Worm (Caenorhabditis elegans) whole organism, young adult: ENCODE results near the gene Y48D7A.1.

Experiments
- B0019.2 ChIP-seq: fragments of 200-800 bp; sonication (Bioruptor generic); conservative IDR thresholded peaks from 2 replicates; pipeline ENCODE4 v1.3.6; 2022; ENCODE audit warnings: missing genetic modification reagents, missing genetic modification characterization, missing compliant biosample characterization
- B0261.1 ChIP-seq: sonication (generic microtip); optimal IDR thresholded peaks from 2 replicates; lab custom pipeline; 2016; ENCODE audit warnings: mild to moderate bottlenecking, missing genetic modification characterization, moderate library complexity, missing compliant biosample characterization
- F52B5.7 ChIP-seq: sonication (generic microtip); optimal IDR thresholded peaks from 2 replicates; lab custom pipeline; 2016; ENCODE audit warnings: mild to moderate bottlenecking, missing genetic modification characterization, missing compliant biosample characterization
- T07F8.4 ChIP-seq: sonication (generic microtip); optimal IDR thresholded peaks from 2 replicates; lab custom pipeline; 2016; ENCODE audit warnings: mild to moderate bottlenecking, missing genetic modification characterization, moderate library complexity, missing compliant biosample characterization
- T26A5.8 ChIP-seq: sonication (generic microtip); optimal IDR thresholded peaks from 2 replicates; lab custom pipeline; 2016; ENCODE audit warnings: missing genetic modification characterization, missing compliant biosample characterization
- Y53G8AR.9 ChIP-seq: fragments of 200-800 bp; sonication (Bioruptor generic); conservative IDR thresholded peaks from 2 replicates; pipeline ENCODE4 v1.3.6; 2022; ENCODE audit warnings: missing genetic modification reagents, missing genetic modification characterization, missing compliant biosample characterization
- akir-1 ChIP-seq: fragments of 200-800 bp; sonication (Bioruptor generic); optimal IDR thresholded peaks from 2 replicates; lab custom pipeline; 2018; ENCODE audit warnings: mild to moderate bottlenecking, missing genetic modification characterization, moderate library complexity, missing compliant biosample characterization
- aptf-3 ChIP-seq: fragments of 200-800 bp; sonication (Bioruptor generic); IDR thresholded peaks from 2 replicates; pipeline ENCODE4 v1.3.6; 2022; ENCODE audit warnings: missing genetic modification characterization, missing compliant biosample characterization
- athp-1 ChIP-seq: sonication (generic microtip); optimal IDR thresholded peaks from 2 replicates; lab custom pipeline; 2017; ENCODE audit warnings: mild to moderate bottlenecking, missing genetic modification characterization, missing compliant biosample characterization
- attf-5 ChIP-seq: fragments of 200-800 bp; sonication (Bioruptor generic); optimal IDR thresholded peaks from 2 replicates; lab custom pipeline; 2018; ENCODE audit warnings: mild to moderate bottlenecking, missing genetic modification characterization, missing compliant biosample characterization
- bed-2 ChIP-seq: fragments of 200-800 bp; sonication (Bioruptor generic); IDR thresholded peaks from 2 replicates; pipeline ENCODE4 v1.3.6; 2022; ENCODE audit warnings: missing genetic modification reagents, missing genetic modification characterization, missing compliant biosample characterization
- ceh-100 ChIP-seq: fragments of 200-800 bp; sonication (Bioruptor generic); IDR thresholded peaks from 2 replicates; pipeline ENCODE4 v1.3.6; 2022; ENCODE audit warnings: missing genetic modification reagents, missing genetic modification characterization, missing compliant biosample characterization
- ceh-27 ChIP-seq: fragments of 200-800 bp; sonication (Bioruptor generic); optimal IDR thresholded peaks from 2 replicates; lab custom pipeline; 2018; ENCODE audit warnings: mild to moderate bottlenecking, missing genetic modification characterization, moderate library complexity, missing compliant biosample characterization
- die-1 ChIP-seq: sonication (generic microtip); optimal IDR thresholded peaks from 2 replicates; lab custom pipeline; 2016; ENCODE audit warnings: missing genotype, mild to moderate bottlenecking, missing genetic modification characterization, missing compliant biosample characterization
- dox-1 ChIP-seq: fragments of 200-800 bp; sonication (Bioruptor generic); IDR thresholded peaks from 2 replicates; pipeline ENCODE4 v1.3.6; 2022; ENCODE audit warnings: missing genetic modification reagents, missing genetic modification characterization, missing compliant biosample characterization
- egl-44 ChIP-seq: fragments of 200-800 bp; sonication (Bioruptor generic); IDR thresholded peaks from 2 replicates; pipeline ENCODE4 v1.3.6; 2022; ENCODE audit warnings: missing genetic modification reagents, missing genetic modification characterization, missing compliant biosample characterization
- ets-4 ChIP-seq: fragments of 200-800 bp; sonication (Bioruptor generic); optimal IDR thresholded peaks from 2 replicates; lab custom pipeline; 2018; ENCODE audit warnings: mild to moderate bottlenecking, missing genetic modification characterization, missing compliant biosample characterization
- hlh-12 ChIP-seq: sonication (generic microtip); optimal IDR thresholded peaks from 2 replicates; lab custom pipeline; 2016; ENCODE audit warnings: missing genetic modification characterization, missing compliant biosample characterization
- hmg-20 ChIP-seq: fragments of 200-800 bp; sonication (Bioruptor generic); IDR thresholded peaks from 2 replicates; pipeline ENCODE4 v1.3.6; 2022; ENCODE audit warnings: missing genetic modification reagents, missing genetic modification characterization, missing compliant biosample characterization
- hsf-1 ChIP-seq: fragments of 200-800 bp; sonication (Bioruptor generic); IDR thresholded peaks from 2 replicates; pipeline ENCODE4 v1.3.6; 2022; ENCODE audit warnings: missing genetic modification reagents, missing genetic modification characterization, missing compliant biosample characterization
- let-526 ChIP-seq: fragments of 200-800 bp; sonication (Bioruptor generic); IDR thresholded peaks from 2 replicates; pipeline ENCODE4 v1.3.6; 2022; ENCODE audit warnings: missing genetic modification reagents, missing genetic modification characterization, missing compliant biosample characterization
- let-607 ChIP-seq, 2 experiments: fragments of 200-800 bp in 1 of 2; sonication (Bioruptor generic) in 1 of 2; sonication (generic microtip) in 1 of 2; optimal IDR thresholded peaks; 2 replicates each; lab custom pipeline; 2016 to 2018; ENCODE audit warnings: mild to moderate bottlenecking in 2 of 2, missing compliant biosample characterization in 2 of 2, missing genetic modification characterization in 2 of 2, moderate library complexity in 2 of 2, missing genotype in 1 of 2
- lin-26 ChIP-seq: fragments of 200-800 bp; sonication (Bioruptor generic); IDR thresholded peaks from 2 replicates; pipeline ENCODE4 v1.3.6; 2022; ENCODE audit warnings: missing genetic modification reagents, missing genetic modification characterization, missing compliant biosample characterization
- lin-40 ChIP-seq: sonication (generic microtip); optimal IDR thresholded peaks from 2 replicates; lab custom pipeline; 2016; ENCODE audit warnings: missing genetic modification characterization, mild to moderate bottlenecking, missing compliant biosample characterization, missing genotype, missing genetic modification reagents
- lin-54 ChIP-seq: fragments of 200-800 bp; sonication (Bioruptor generic); optimal IDR thresholded peaks from 2 replicates; lab custom pipeline; 2018; ENCODE audit warnings: mild to moderate bottlenecking, missing genetic modification characterization, missing compliant biosample characterization
- madf-10 ChIP-seq: sonication (generic microtip); optimal IDR thresholded peaks from 2 replicates; lab custom pipeline; 2016; ENCODE audit warnings: mild to moderate bottlenecking, missing genetic modification characterization, missing compliant biosample characterization
- mel-28 ChIP-seq: sonication (generic microtip); optimal IDR thresholded peaks from 2 replicates; lab custom pipeline; 2016; ENCODE audit warnings: borderline replicate concordance, mild to moderate bottlenecking, missing genetic modification characterization, missing compliant biosample characterization
- mxl-1 ChIP-seq: sonication (generic microtip); optimal IDR thresholded peaks from 2 replicates; lab custom pipeline; 2016; ENCODE audit warnings: missing genetic modification characterization, missing compliant biosample characterization
- nfya-1 ChIP-seq: sonication (generic microtip); optimal IDR thresholded peaks from 2 replicates; lab custom pipeline; 2017; ENCODE audit warnings: antibody characterized with exemption, missing compliant biosample characterization, missing genetic modification characterization, borderline replicate concordance; ENCODE audit not compliant: insufficient read depth
- nhr-120 ChIP-seq: fragments of 200-800 bp; sonication (Bioruptor generic); IDR thresholded peaks from 2 replicates; pipeline ENCODE4 v1.3.6; 2022; ENCODE audit warnings: missing genetic modification characterization, missing compliant biosample characterization
- nhr-80 ChIP-seq: sonication (generic microtip); optimal IDR thresholded peaks from 2 replicates; lab custom pipeline; 2016; ENCODE audit warnings: missing genetic modification characterization, missing compliant biosample characterization
- nhr-90 ChIP-seq: sonication (generic microtip); optimal IDR thresholded peaks from 2 replicates; lab custom pipeline; 2016; ENCODE audit warnings: missing genotype, mild to moderate bottlenecking, missing genetic modification characterization, missing compliant biosample characterization
- pbrm-1 ChIP-seq: fragments of 200-800 bp; sonication (Bioruptor generic); IDR thresholded peaks from 2 replicates; pipeline ENCODE4 v1.3.6; 2022; ENCODE audit warnings: missing genetic modification reagents, missing genetic modification characterization, missing compliant biosample characterization
- rcor-1 ChIP-seq: fragments of 200-800 bp; sonication (Bioruptor generic); IDR thresholded peaks from 2 replicates; pipeline ENCODE4 v1.3.6; 2022; ENCODE audit warnings: missing genetic modification reagents, missing genetic modification characterization, missing compliant biosample characterization
- rpc-1 ChIP-seq, 2 experiments: fragments of 150-350 bp in 1 of 2; sonication (generic microtip) in 1 of 2; optimal IDR thresholded peaks; 2 replicates each; lab custom pipeline; 2014 to 2018; ENCODE audit warnings: missing biosample characterization in 1 of 2, missing genetic modification characterization in 1 of 2, missing genetic modification reagents in 1 of 2, missing genotype in 1 of 2
- sea-2 ChIP-seq: fragments of 200-800 bp; sonication (Bioruptor generic); IDR thresholded peaks from 2 replicates; pipeline ENCODE4 v1.3.6; 2022; ENCODE audit warnings: missing genetic modification characterization, missing compliant biosample characterization
- snpc-1.1 ChIP-seq: sonication (generic microtip); optimal IDR thresholded peaks from 2 replicates; lab custom pipeline; 2017; ENCODE audit warnings: missing genetic modification characterization, mild to moderate bottlenecking, missing compliant biosample characterization, antibody characterized with exemption, moderate library complexity, missing genotype, missing genetic modification reagents; ENCODE audit not compliant: insufficient read depth
- snpc-1.3 ChIP-seq: sonication (generic microtip); optimal IDR thresholded peaks from 2 replicates; lab custom pipeline; 2017; ENCODE audit warnings: missing genetic modification characterization, mild to moderate bottlenecking, missing compliant biosample characterization, antibody characterized with exemption, moderate library complexity, missing genotype, missing genetic modification reagents; ENCODE audit not compliant: insufficient read depth
- snpc-3.4 ChIP-seq: sonication (generic microtip); optimal IDR thresholded peaks from 2 replicates; lab custom pipeline; 2017; ENCODE audit warnings: missing genetic modification characterization, mild to moderate bottlenecking, missing compliant biosample characterization, antibody characterized with exemption, moderate library complexity, missing genotype, missing genetic modification reagents
- somi-1 ChIP-seq: fragments of 200-800 bp; sonication (Bioruptor generic); optimal IDR thresholded peaks from 2 replicates; lab custom pipeline; 2018; ENCODE audit warnings: mild to moderate bottlenecking, missing genetic modification characterization, missing compliant biosample characterization
- tbp1 ChIP-seq: fragments of 200-800 bp; sonication (Bioruptor generic); optimal IDR thresholded peaks from 2 replicates; lab custom pipeline; 2018; ENCODE audit warnings: mild to moderate bottlenecking, missing genetic modification characterization, missing compliant biosample characterization
- tbx-9 ChIP-seq: sonication (generic microtip); optimal IDR thresholded peaks from 2 replicates; lab custom pipeline; 2016; ENCODE audit warnings: borderline replicate concordance, missing genetic modification characterization, inconsistent platforms, missing compliant biosample characterization
- unc-130 ChIP-seq: sonication (generic microtip); optimal IDR thresholded peaks from 2 replicates; lab custom pipeline; 2016; ENCODE audit warnings: missing genetic modification reagents, missing genetic modification characterization, missing compliant biosample characterization
- unc-62 ChIP-seq: fragments of 150-350 bp; optimal IDR thresholded peaks from 2 replicates; lab custom pipeline; 2014; ENCODE audit warnings: missing biosample characterization, missing genetic modification reagents, missing genetic modification characterization
- xnd-1 ChIP-seq: sonication (generic microtip); optimal IDR thresholded peaks from 2 replicates; lab custom pipeline; 2016; ENCODE audit warnings: missing genotype, missing genetic modification reagents, missing genetic modification characterization, missing compliant biosample characterization
- zfh-2 ChIP-seq: fragments of 200-800 bp; sonication (Bioruptor generic); conservative IDR thresholded peaks from 2 replicates; pipeline ENCODE4 v1.3.6; 2022; ENCODE audit warnings: missing genetic modification reagents, missing genetic modification characterization, missing compliant biosample characterization
- zim-3 ChIP-seq: sonication (generic microtip); optimal IDR thresholded peaks from 2 replicates; lab custom pipeline; 2017; ENCODE audit warnings: mild to moderate bottlenecking, missing genetic modification characterization, moderate library complexity, missing compliant biosample characterization
- ztf-22 ChIP-seq: fragments of 200-800 bp; sonication (Bioruptor generic); optimal IDR thresholded peaks from 2 replicates; lab custom pipeline; 2018; ENCODE audit warnings: mild to moderate bottlenecking, missing genetic modification characterization, moderate library complexity, missing compliant biosample characterization

Y48D7A.1 gene

DNA sequence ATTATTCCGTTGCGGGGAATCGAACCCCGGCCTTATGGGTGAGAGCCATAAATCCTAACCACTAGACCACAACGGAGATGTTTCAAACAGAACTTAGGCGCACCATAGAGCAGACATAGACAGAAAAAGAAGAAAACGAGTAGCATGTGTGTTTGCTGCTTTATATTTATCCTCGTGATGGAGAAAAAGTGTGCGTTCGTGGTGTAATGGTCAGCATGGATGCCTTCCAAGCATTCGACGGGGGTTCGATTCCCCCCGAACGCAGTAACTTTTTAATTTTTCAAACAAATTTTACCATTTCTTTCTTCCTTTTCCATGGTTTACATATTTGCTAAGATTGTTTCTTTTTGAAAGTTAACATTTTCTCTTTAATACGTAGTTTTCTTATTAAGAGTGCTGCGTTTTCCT is 26.7 kb downstream of the Y48D7A.1 start (continued):
- peak; percentile 98 for TF ChIP-seq die-1
- peak; percentile 100 for TF ChIP-seq B0261.1 (tag; lab: Kevin White, UChicago)
- peak; percentile 98 for TF ChIP-seq lin-26 (GFP tag; lab: Robert Waterston, UW)
- no peak for TF ChIP-seq nfya-1 (tag; lab: Kevin White, UChicago)
- TF ChIP-seq mxl-1 (tag; lab: Kevin White, UChicago): peak; percentile 97
- peak; percentile 91 for TF ChIP-seq sea-2 (GFP tag; lab: Robert Waterston, UW)
- TF ChIP-seq egl-44 (GFP tag; lab: Robert Waterston, UW): peak; percentile 97
- peak; percentile 96 for TF ChIP-seq pbrm-1 (GFP tag; lab: Robert Waterston, UW)
- peak; percentile 86 for TF ChIP-seq mel-28 (tag; lab: Kevin White, UChicago)
- peak; percentile 85 for TF ChIP-seq attf-5
- peak; percentile 71 for TF ChIP-seq B0019.2 (GFP tag; lab: Robert Waterston, UW)
- TF ChIP-seq unc-62 (GFP tag; lab: Kevin White, UChicago): no peak
- TF ChIP-seq tbp1: peak; percentile 100
- peak; percentile 97 for TF ChIP-seq lin-40
- peak; percentile 95 for TF ChIP-seq Y53G8AR.9 (GFP tag; lab: Robert Waterston, UW)
- TF ChIP-seq lin-54 (GFP tag; lab: Kevin White, UChicago): peak; percentile 84
- peak; percentile 84 for TF ChIP-seq snpc-1.1 (tag; lab: Kevin White, UChicago)
- TF ChIP-seq tbx-9 (tag; lab: Kevin White, UChicago): peak; percentile 87
- TF ChIP-seq zim-3 (tag; lab: Kevin White, UChicago): peak; percentile 96
- TF ChIP-seq madf-10 (tag; lab: Kevin White, UChicago): peak; percentile 92
- TF ChIP-seq ets-4 (GFP tag; lab: Kevin White, UChicago): peak; percentile 55
- TF ChIP-seq akir-1 (GFP tag; lab: Kevin White, UChicago): peak; percentile 88
- TF ChIP-seq hlh-12 (tag; lab: Kevin White, UChicago): peak; percentile 88
- peak; percentile 94 for TF ChIP-seq nhr-90 (tag; lab: Kevin White, UChicago)
- peak; percentile 56 for TF ChIP-seq unc-130 (GFP tag; lab: Kevin White, UChicago)
- peak; percentile 86 for TF ChIP-seq snpc-3.4
- TF ChIP-seq nhr-120 (GFP tag; lab: Robert Waterston, UW): peak; percentile 90; the same call in 1 of the 2 replicates
- TF ChIP-seq snpc-1.3 (tag; lab: Kevin White, UChicago): peak; percentile 95
- TF ChIP-seq T26A5.8 (tag; lab: Kevin White, UChicago): peak; percentile 97
- TF ChIP-seq xnd-1: no peak
- peak; percentile 74 to 88 for TF ChIP-seq let-607 (tag; optimal IDR thresholded peaks at IDR 0.05; lab: Kevin White, UChicago)
- TF ChIP-seq bed-2 (GFP tag; lab: Robert Waterston, UW): peak; percentile 69; the same call in 1 of the 2 replicates
- peak; percentile 68 for TF ChIP-seq hsf-1 (GFP tag; lab: Robert Waterston, UW)
- TF ChIP-seq T07F8.4 (tag; lab: Kevin White, UChicago): peak; percentile 93
- TF ChIP-seq somi-1 (GFP tag; lab: Kevin White, UChicago): peak; percentile 93
- peak; percentile 87 for TF ChIP-seq ztf-22 (GFP tag; lab: Kevin White, UChicago)
- TF ChIP-seq athp-1 (tag; lab: Kevin White, UChicago): peak; percentile 94
- peak; percentile 54 for TF ChIP-seq nhr-80 (tag; lab: Kevin White, UChicago)
- TF ChIP-seq zfh-2: no peak
- peak; percentile 95 for TF ChIP-seq let-526 (GFP tag; lab: Robert Waterston, UW)
- peak; percentile 93 for TF ChIP-seq hmg-20
- TF ChIP-seq aptf-3 (GFP tag; lab: Robert Waterston, UW): peak; percentile 97
- peak; percentile 95 for TF ChIP-seq rcor-1 (GFP tag; lab: Robert Waterston, UW)
- TF ChIP-seq rpc-1 (optimal IDR thresholded peaks at IDR 0.05; lab: Kevin White, UChicago): peak; percentile 100
- peak; percentile 100 for TF ChIP-seq rpc-1 (tag; optimal IDR thresholded peaks at IDR 0.05; lab: Kevin White, UChicago)
- TF ChIP-seq ceh-100: peak; percentile 69
- peak; percentile 96 for TF ChIP-seq dox-1 (GFP tag; lab: Robert Waterston, UW)
- TF ChIP-seq F52B5.7 (tag; lab: Kevin White, UChicago): peak; percentile 98
- TF ChIP-seq ceh-27 (GFP tag; lab: Kevin White, UChicago): peak; percentile 90
